Fruit fly (Drosophila melanogaster): ENCODE measurements around the gene CG32102.

CG32102 gene

dm6 chr3L:12490418-12491035, 20.9 kb upstream of the CG32102 start, which contains the start of gene CG10660 (continued):
- TF ChIP-seq Hr78 (GFP tag; optimal IDR thresholded peaks at IDR 0.05) (no peak), OdsH (GFP tag; optimal IDR thresholded peaks at IDR 0.05) (peak; percentile 95), Rel (GFP tag; optimal IDR thresholded peaks at IDR 0.05) (peak; percentile 61), Rel (tag; optimal IDR thresholded peaks at IDR 0.05) (peak; percentile 18), Hr83 (GFP tag; optimal IDR thresholded peaks at IDR 0.05; ENCODE audit: poor library complexity, severe bottlenecking) (peak; percentile 35)

DNA sequence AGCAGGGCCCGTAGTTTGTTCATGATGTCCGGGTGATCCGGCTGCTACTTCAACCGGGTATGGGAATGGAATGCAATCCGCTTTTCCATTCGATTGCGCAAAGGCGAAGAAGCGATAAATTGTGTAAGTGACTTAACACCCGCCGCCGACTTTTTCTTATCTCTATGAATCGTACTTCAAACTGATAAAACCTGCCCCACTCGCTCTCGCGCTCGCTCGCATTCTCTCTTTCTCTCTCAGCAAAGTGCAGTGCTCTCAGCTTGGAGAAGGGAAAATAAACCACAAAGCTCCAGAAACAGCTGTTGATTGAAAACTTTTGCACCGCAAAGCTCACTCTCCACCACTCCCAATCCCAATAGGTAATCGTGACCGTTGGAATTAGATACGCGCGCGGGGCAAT, 20.4 kb upstream of the CG32102 start:
- TF ChIP-seq fru (GFP tag; optimal IDR thresholded peaks at IDR 0.05): no peak
- no peak for TF ChIP-seq dsf (GFP tag; optimal IDR thresholded peaks at IDR 0.05; ENCODE audit: borderline replicate concordance)
- TF ChIP-seq Hr78 (GFP tag; optimal IDR thresholded peaks at IDR 0.05): no peak
- TF ChIP-seq sv (GFP tag; optimal IDR thresholded peaks at IDR 0.05): no peak
- no peak for TF ChIP-seq CG9705 (GFP tag; optimal IDR thresholded peaks at IDR 0.05)
- TF ChIP-seq usp (GFP tag; optimal IDR thresholded peaks at IDR 0.05): no peak
- TF ChIP-seq Jra (GFP tag; optimal IDR thresholded peaks at IDR 0.05): no peak
- TF ChIP-seq Sp1 (GFP tag; optimal IDR thresholded peaks at IDR 0.05): no peak
- no peak for TF ChIP-seq Mio (GFP tag; optimal IDR thresholded peaks at IDR 0.05)
- no peak for TF ChIP-seq dmrt93B (GFP tag; optimal IDR thresholded peaks at IDR 0.05)
- TF ChIP-seq foxo (GFP tag; optimal IDR thresholded peaks at IDR 0.05): no peak
- peak; percentile 51 for TF ChIP-seq CrebA (GFP tag; optimal IDR thresholded peaks at IDR 0.05; ENCODE audit: borderline replicate concordance)
- peak; percentile 61 for TF ChIP-seq Hr83 (GFP tag; optimal IDR thresholded peaks at IDR 0.05; ENCODE audit: poor library complexity, severe bottlenecking)
- no peak for TF ChIP-seq tai (GFP tag; optimal IDR thresholded peaks at IDR 0.05)
- TF ChIP-seq br (GFP tag; optimal IDR thresholded peaks at IDR 0.05): no peak
- no peak for TF ChIP-seq rgr (GFP tag; optimal IDR thresholded peaks at IDR 0.05)
- TF ChIP-seq jim (GFP tag; optimal IDR thresholded peaks at IDR 0.05): no peak
- no peak for TF ChIP-seq brk (GFP tag; optimal IDR thresholded peaks at IDR 0.05)
- TF ChIP-seq HLH106 (tag; optimal IDR thresholded peaks at IDR 0.05): no peak
- no peak for TF ChIP-seq ey (GFP tag; optimal IDR thresholded peaks at IDR 0.05)
- TF ChIP-seq CG32264 (GFP tag; optimal IDR thresholded peaks at IDR 0.05): no peak
- TF ChIP-seq OdsH (GFP tag; optimal IDR thresholded peaks at IDR 0.05): no peak
- peak; percentile 96 for TF ChIP-seq Dif (GFP tag; optimal IDR thresholded peaks at IDR 0.05; ENCODE audit: partially characterized antibody)
- TF ChIP-seq Rel (GFP tag; optimal IDR thresholded peaks at IDR 0.05): peak; percentile 50
- no peak for TF ChIP-seq Rel (tag; optimal IDR thresholded peaks at IDR 0.05)
- no peak for TF ChIP-seq Myc (optimal IDR thresholded peaks at IDR 0.05)
- no peak for TF ChIP-seq woc (GFP tag; optimal IDR thresholded peaks at IDR 0.05)
- peak; percentile 80 for TF ChIP-seq Vsx2 (GFP tag; optimal IDR thresholded peaks at IDR 0.05; ENCODE audit: partially characterized antibody)
- no peak for TF ChIP-seq N (GFP tag; optimal IDR thresholded peaks at IDR 0.05)
- TF ChIP-seq Hnf4 (GFP tag; optimal IDR thresholded peaks at IDR 0.05): no peak
- TF ChIP-seq sage (GFP tag; optimal IDR thresholded peaks at IDR 0.05): no peak
- no peak for TF ChIP-seq pan (optimal IDR thresholded peaks at IDR 0.05)
- TF ChIP-seq Abd-B (GFP tag; optimal IDR thresholded peaks at IDR 0.05): no peak
- TF ChIP-seq h (GFP tag; optimal IDR thresholded peaks at IDR 0.05): no peak
- no peak for TF ChIP-seq Dfd (GFP tag; optimal IDR thresholded peaks at IDR 0.05)
- no peak for TF ChIP-seq lola (GFP tag; optimal IDR thresholded peaks at IDR 0.05)
- TF ChIP-seq dl (GFP tag; optimal IDR thresholded peaks at IDR 0.05; ENCODE audit: insufficient read depth in 1 of 2, partially characterized antibody in 2 of 2): peak; percentile 83 to 93
- no peak for TF ChIP-seq psq (GFP tag; optimal IDR thresholded peaks at IDR 0.05)
- no peak for TF ChIP-seq GATAd (GFP tag; optimal IDR thresholded peaks at IDR 0.05)

- TF ChIP-seq ey (GFP tag; optimal IDR thresholded peaks at IDR 0.05) (no peak), Dif (GFP tag; optimal IDR thresholded peaks at IDR 0.05; ENCODE audit: partially characterized antibody) (no peak), Mio (GFP tag; optimal IDR thresholded peaks at IDR 0.05) (no peak), Dfd (GFP tag; optimal IDR thresholded peaks at IDR 0.05) (no peak), h (GFP tag; optimal IDR thresholded peaks at IDR 0.05) (no peak), OdsH (GFP tag; optimal IDR thresholded peaks at IDR 0.05) (no peak), woc (GFP tag; optimal IDR thresholded peaks at IDR 0.05) (no peak), Myc (optimal IDR thresholded peaks at IDR 0.05) (no peak), br (GFP tag; optimal IDR thresholded peaks at IDR 0.05) (no peak), Hr78 (GFP tag; optimal IDR thresholded peaks at IDR 0.05) (no peak)
Observed at dm6 chr3L:12486175-12486574, 16.6 kb upstream of the CG32102 start.

Data from whole organism, wandering third instar larva.